Worm (Caenorhabditis elegans): ENCODE measurements around the gene nhr-205.

DNA sequence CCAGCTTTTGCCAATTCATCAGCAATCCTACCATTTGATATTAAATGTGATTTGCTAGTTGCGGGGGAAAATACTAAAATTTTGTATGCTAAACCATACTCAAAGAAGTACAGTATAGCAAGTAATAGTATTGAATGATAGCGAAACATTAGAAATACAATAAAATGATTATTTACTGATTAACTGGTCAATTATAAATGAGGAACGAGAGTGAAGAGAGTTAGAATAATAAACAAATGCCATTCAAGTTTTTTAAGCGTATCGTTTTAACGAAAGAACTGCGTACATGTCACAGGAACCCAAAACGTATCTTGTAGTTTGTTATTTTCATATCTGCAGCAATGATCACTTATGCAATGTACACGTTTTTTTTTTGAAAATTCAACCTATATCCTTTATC is 16.9 kb upstream of the nhr-205 start, which contains the start of gene ugt-47:
- TF ChIP-seq ztf-29 (GFP tag; IDR thresholded peaks at IDR 0.05) (no peak), klf-2 (GFP tag; conservative IDR thresholded peaks at IDR 0.05) (no peak)

Data from whole organism, midembryonic.